Fruit fly (Drosophila melanogaster) whole organism, embryonic: ENCODE data around the gene CG32700.

ENCODE experiments used
- Antp ChIP-seq: fragments of 200-800 bp; sonication (Bioruptor generic); optimal IDR thresholded peaks from 3 replicates; lab custom pipeline; 2016; ENCODE audit warnings: missing biosample characterization, missing genetic modification characterization
- Bdp1 ChIP-seq: fragments of 200-800 bp; sonication (Bioruptor generic); optimal IDR thresholded peaks from 3 replicates; lab custom pipeline; 2016; ENCODE audit warnings: missing biosample characterization, missing genetic modification characterization
- Bgb ChIP-seq: fragments of 200-800 bp; sonication (Bioruptor generic); IDR thresholded peaks from 2 replicates; pipeline ENCODE4 v1.3.6; 2022; ENCODE audit warnings: missing biosample characterization, missing genetic modification characterization; ENCODE audit not compliant: partially characterized antibody
- CG10274 ChIP-seq: fragments of 200-800 bp; sonication (Bioruptor generic); optimal IDR thresholded peaks from 3 replicates; lab custom pipeline; 2017; ENCODE audit warnings: missing biosample characterization, mild to moderate bottlenecking, missing genetic modification characterization
- CG10959 ChIP-seq: fragments of 200-800 bp; sonication (Bioruptor generic); IDR thresholded peaks from 2 replicates; pipeline ENCODE4 v1.3.6; 2022; ENCODE audit warnings: missing biosample characterization, missing genetic modification characterization
- CG12071 ChIP-seq: fragments of 200-800 bp; sonication (Bioruptor generic); optimal IDR thresholded peaks from 3 replicates; lab custom pipeline; 2018; ENCODE audit warnings: missing biosample characterization, mild to moderate bottlenecking, missing genetic modification characterization
- CG12391 ChIP-seq: fragments of 200-800 bp; sonication (Bioruptor generic); optimal IDR thresholded peaks from 3 replicates; lab custom pipeline; 2018; ENCODE audit warnings: missing biosample characterization, mild to moderate bottlenecking, missing genetic modification characterization, moderate library complexity
- CG12659 ChIP-seq: fragments of 200-800 bp; sonication (Bioruptor generic); optimal IDR thresholded peaks from 3 replicates; lab custom pipeline; 2017; ENCODE audit warnings: mild to moderate bottlenecking, missing biosample characterization, missing genetic modification reagents, missing genetic modification characterization
- CG13123 ChIP-seq: fragments of 200-800 bp; sonication (Bioruptor generic); optimal IDR thresholded peaks from 2 replicates; lab custom pipeline; 2016; ENCODE audit warnings: missing biosample characterization, missing genetic modification characterization
- CG14965 ChIP-seq: fragments of 200-800 bp; sonication (Bioruptor generic); optimal IDR thresholded peaks from 2 replicates; lab custom pipeline; 2016; ENCODE audit warnings: missing biosample characterization, missing genetic modification characterization, borderline replicate concordance
- CG15011 ChIP-seq: fragments of 200-800 bp; sonication (Bioruptor generic); optimal IDR thresholded peaks from 3 replicates; lab custom pipeline; 2018; ENCODE audit warnings: missing biosample characterization, mild to moderate bottlenecking, missing genetic modification characterization
- CG15514 ChIP-seq: fragments of 200-800 bp; sonication (Bioruptor generic); optimal IDR thresholded peaks from 3 replicates; lab custom pipeline; 2017; ENCODE audit warnings: missing biosample characterization, missing genetic modification characterization, mild to moderate bottlenecking, moderate library complexity, missing genetic modification reagents
- CG18599 ChIP-seq: fragments of 200-800 bp; sonication (Bioruptor generic); optimal IDR thresholded peaks from 3 replicates; lab custom pipeline; 2017; ENCODE audit warnings: missing biosample characterization, missing genetic modification characterization, mild to moderate bottlenecking, moderate library complexity, missing genetic modification reagents
- CG18764 ChIP-seq: fragments of 200-800 bp; sonication (Bioruptor generic); optimal IDR thresholded peaks from 3 replicates; lab custom pipeline; 2016; ENCODE audit warnings: missing biosample characterization, missing genetic modification characterization
- CG2875 ChIP-seq: fragments of 200-800 bp; sonication (Bioruptor generic); optimal IDR thresholded peaks from 2 replicates; lab custom pipeline; 2017; ENCODE audit warnings: missing biosample characterization, mild to moderate bottlenecking, missing genetic modification characterization, missing genetic modification reagents
- CG31365 ChIP-seq: fragments of 200-800 bp; sonication (Bioruptor generic); optimal IDR thresholded peaks from 2 replicates; lab custom pipeline; 2018; ENCODE audit warnings: missing biosample characterization, mild to moderate bottlenecking, missing genetic modification characterization
- CG3995 ChIP-seq: fragments of 200-800 bp; sonication (Bioruptor generic); optimal IDR thresholded peaks from 3 replicates; lab custom pipeline; 2016; ENCODE audit warnings: missing biosample characterization, missing genetic modification characterization
- CG6175 ChIP-seq: fragments of 200-800 bp; sonication (Bioruptor generic); IDR thresholded peaks from 3 replicates; pipeline ENCODE4 v1.3.6; 2022; ENCODE audit warnings: missing biosample characterization, missing genetic modification characterization
- CG6765 ChIP-seq: fragments of 200-800 bp; sonication (Bioruptor generic); optimal IDR thresholded peaks from 3 replicates; lab custom pipeline; 2017; ENCODE audit warnings: missing biosample characterization, mild to moderate bottlenecking, missing genetic modification characterization
- CG9797 ChIP-seq: fragments of 200-800 bp; sonication (Bioruptor generic); optimal IDR thresholded peaks from 3 replicates; lab custom pipeline; 2018; ENCODE audit warnings: missing biosample characterization, mild to moderate bottlenecking, missing genetic modification characterization
- CoRest ChIP-seq: fragments of 200-800 bp; sonication (Bioruptor generic); optimal IDR thresholded peaks from 3 replicates; lab custom pipeline; 2018; ENCODE audit warnings: missing biosample characterization, mild to moderate bottlenecking, missing genetic modification characterization, moderate library complexity
- CrebB ChIP-seq: fragments of 200-800 bp; sonication (Bioruptor generic); optimal IDR thresholded peaks from 3 replicates; lab custom pipeline; 2018; ENCODE audit warnings: missing biosample characterization, mild to moderate bottlenecking, missing genetic modification characterization
- Dad ChIP-seq: fragments of 200-800 bp; sonication (Bioruptor generic); optimal IDR thresholded peaks from 3 replicates; lab custom pipeline; 2016; ENCODE audit warnings: missing biosample characterization, missing genetic modification characterization
- Dek ChIP-seq: fragments of 200-800 bp; sonication (Bioruptor generic); optimal IDR thresholded peaks from 3 replicates; lab custom pipeline; 2019; ENCODE audit warnings: missing biosample characterization, mild to moderate bottlenecking, missing genetic modification characterization, moderate library complexity
- Elba2 ChIP-seq: fragments of 200-800 bp; sonication (Bioruptor generic); optimal IDR thresholded peaks from 3 replicates; lab custom pipeline; 2016; ENCODE audit warnings: missing biosample characterization, missing genetic modification characterization
- Gsc ChIP-seq: fragments of 200-800 bp; sonication (Bioruptor generic); IDR thresholded peaks from 2 replicates; pipeline ENCODE4 v1.3.6; 2022; ENCODE audit warnings: missing biosample characterization, missing genetic modification characterization
- MESR4 ChIP-seq: fragments of 200-800 bp; sonication (Bioruptor generic); optimal IDR thresholded peaks from 2 replicates; lab custom pipeline; 2018; ENCODE audit warnings: missing biosample characterization, mild to moderate bottlenecking, missing genetic modification characterization, moderate library complexity
- Max ChIP-seq: fragments of 200-800 bp; sonication (Bioruptor generic); optimal IDR thresholded peaks from 2 replicates; lab custom pipeline; 2016; ENCODE audit warnings: missing biosample characterization, mild to moderate bottlenecking, missing genetic modification characterization
- Med ChIP-seq: fragments of 200-800 bp; sonication (Bioruptor generic); peaks from one replicate; lab custom pipeline; 2016; ENCODE audit warnings: missing biosample characterization, missing genetic modification characterization, mild to moderate bottlenecking, inconsistent platforms, moderate library complexity
- Myb ChIP-seq: fragments of 200-800 bp; sonication (Bioruptor generic); optimal IDR thresholded peaks from 2 replicates; lab custom pipeline; 2016; ENCODE audit warnings: missing biosample characterization, missing genetic modification characterization
- Sin3A ChIP-seq: fragments of >200 bp; optimal IDR thresholded peaks from 2 replicates; lab custom pipeline; 2018
- Taf1 ChIP-seq: fragments of 200-800 bp; sonication (Bioruptor generic); IDR thresholded peaks from 2 replicates; pipeline ENCODE4 v1.3.6; 2022; ENCODE audit warnings: missing biosample characterization, missing genetic modification characterization
- Tbp ChIP-seq: fragments of >200 bp; optimal IDR thresholded peaks from 2 replicates; lab custom pipeline; 2018; ENCODE audit warnings: missing biosample characterization, missing genetic modification characterization
- Usf ChIP-seq: fragments of 200-800 bp; sonication (Bioruptor generic); optimal IDR thresholded peaks from 2 replicates; lab custom pipeline; 2017; ENCODE audit warnings: missing genotype, missing biosample characterization, missing genetic modification characterization
- Xbp1 ChIP-seq: fragments of 200-800 bp; sonication (Bioruptor generic); optimal IDR thresholded peaks from 3 replicates; lab custom pipeline; 2016; ENCODE audit warnings: missing biosample characterization, mild to moderate bottlenecking, missing genetic modification characterization
- abd-A ChIP-seq: fragments of 200-800 bp; sonication (Bioruptor generic); optimal IDR thresholded peaks from 3 replicates; lab custom pipeline; 2019; ENCODE audit warnings: missing biosample characterization, mild to moderate bottlenecking, missing genetic modification characterization, moderate library complexity
- az2 ChIP-seq: fragments of 200-800 bp; sonication (Bioruptor generic); optimal IDR thresholded peaks from 3 replicates; lab custom pipeline; 2016; ENCODE audit warnings: missing biosample characterization, missing genetic modification characterization
- chm ChIP-seq: fragments of 200-800 bp; sonication (Bioruptor generic); IDR thresholded peaks from 2 replicates; pipeline ENCODE4 v1.3.6; 2022; ENCODE audit warnings: missing biosample characterization, missing genetic modification characterization
- cwo ChIP-seq: fragments of 200-800 bp; sonication (Bioruptor generic); optimal IDR thresholded peaks from 3 replicates; lab custom pipeline; 2017; ENCODE audit warnings: missing biosample characterization, missing genetic modification characterization, mild to moderate bottlenecking, moderate library complexity, missing genetic modification reagents
- dysf ChIP-seq: fragments of 200-800 bp; sonication (Bioruptor generic); IDR thresholded peaks from 3 replicates; pipeline ENCODE4 v1.3.6; 2022; ENCODE audit warnings: missing biosample characterization, missing genetic modification characterization
- fd96Cb ChIP-seq: fragments of 200-800 bp; sonication (Bioruptor generic); optimal IDR thresholded peaks from 2 replicates; lab custom pipeline; 2018; ENCODE audit warnings: missing biosample characterization, mild to moderate bottlenecking, missing genetic modification characterization, moderate library complexity
- gem ChIP-seq: fragments of 200-800 bp; sonication (Bioruptor generic); optimal IDR thresholded peaks from 2 replicates; lab custom pipeline; 2019; ENCODE audit warnings: missing biosample characterization, mild to moderate bottlenecking, missing genetic modification characterization, moderate library complexity
- hbn ChIP-seq: fragments of 200-800 bp; sonication (Bioruptor generic); IDR thresholded peaks from 2 replicates; pipeline ENCODE4 v1.3.6; 2022; ENCODE audit warnings: missing biosample characterization, missing genetic modification characterization; ENCODE audit not compliant: partially characterized antibody
- kni ChIP-seq: fragments of 200-800 bp; sonication (Bioruptor generic); optimal IDR thresholded peaks from 3 replicates; lab custom pipeline; 2017; ENCODE audit warnings: mild to moderate bottlenecking, missing biosample characterization, missing genetic modification reagents, missing genetic modification characterization
- maf-S ChIP-seq: fragments of 200-800 bp; sonication (Bioruptor generic); optimal IDR thresholded peaks from 2 replicates; lab custom pipeline; 2016; ENCODE audit warnings: missing biosample characterization, missing genetic modification characterization
- nau ChIP-seq: fragments of 200-800 bp; sonication (Bioruptor generic); optimal IDR thresholded peaks from 3 replicates; lab custom pipeline; 2017; ENCODE audit warnings: missing biosample characterization, mild to moderate bottlenecking, missing genetic modification characterization, missing genetic modification reagents
- pan ChIP-seq, 4 experiments: fragments of >200 bp in 3 of 4; fragments of 200-800 bp in 1 of 4; sonication (Bioruptor generic) in 1 of 4; optimal IDR thresholded peaks in 3 of 4; IDR thresholded peaks in 1 of 4; 2 replicates each; pipeline versions ENCODE4 v1.3.6 to Lab custom; 2017 to 2022; ENCODE audit warnings: missing biosample characterization in 2 of 4, missing genetic modification characterization in 2 of 4, mixed read lengths in 1 of 4
- peb ChIP-seq: fragments of 200-800 bp; sonication (Bioruptor generic); IDR thresholded peaks from 2 replicates; pipeline ENCODE4 v1.3.6; 2022; ENCODE audit warnings: missing biosample characterization, missing genetic modification characterization
- sd ChIP-seq: fragments of 200-800 bp; sonication (Bioruptor generic); optimal IDR thresholded peaks from 3 replicates; lab custom pipeline; 2018; ENCODE audit warnings: missing biosample characterization, mild to moderate bottlenecking, missing genetic modification characterization, moderate library complexity
- so ChIP-seq: fragments of 200-800 bp; sonication (Bioruptor generic); IDR thresholded peaks from 3 replicates; pipeline ENCODE4 v1.3.6; 2022; ENCODE audit warnings: missing biosample characterization, missing genetic modification characterization
- z ChIP-seq: fragments of 200-800 bp; sonication (Bioruptor generic); IDR thresholded peaks from 3 replicates; pipeline ENCODE4 v1.3.6; 2022; ENCODE audit warnings: missing biosample characterization, missing genetic modification characterization

Gene CG32700

dm6 chrX:9581869-9582268 lies 31.2 kb upstream of the CG32700 start (continued):
- TF ChIP-seq CG15514 (GFP tag; lab: Kevin White, UChicago) (peak; percentile 32), Med (peak; percentile 71), Bdp1 (GFP tag; lab: Kevin White, UChicago) (no peak), fd96Cb (tag; lab: Kevin White, UChicago) (no peak), Usf (GFP tag; lab: Kevin White, UChicago) (no peak), Xbp1 (no peak), CG12659 (no peak), nau (peak; percentile 28), cwo (GFP tag; lab: Kevin White, UChicago) (peak; percentile 18), MESR4 (GFP tag; lab: Kevin White, UChicago) (no peak), CG14965 (no peak), pan (optimal IDR thresholded peaks at IDR 0.05; lab: Kevin White, UChicago) (no peak), pan (GFP tag; optimal IDR thresholded peaks at IDR 0.05 in 1 of 2, IDR thresholded peaks at IDR 0.05 in 1 of 2) (no peak), az2 (GFP tag; lab: Kevin White, UChicago) (no peak), CG2875 (GFP tag; lab: Kevin White, UChicago) (no peak), Max (GFP tag; lab: Kevin White, UChicago) (no peak), CG12391 (tag; lab: Kevin White, UChicago) (no peak), Tbp (no peak), gem (tag; lab: Kevin White, UChicago) (no peak), CG10959 (GFP tag; lab: Robert Waterston, UW) (no peak), abd-A (peak; percentile 96), CrebB (tag; lab: Kevin White, UChicago) (peak; percentile 19), CG6765 (GFP tag; lab: Kevin White, UChicago) (peak; percentile 14), sd (peak; percentile 52), Dek (no peak), z (GFP tag; lab: Robert Waterston, UW) (no peak), CG9797 (GFP tag; lab: Kevin White, UChicago) (no peak), maf-S (GFP tag; lab: Kevin White, UChicago) (no peak), CG18599 (GFP tag; lab: Kevin White, UChicago) (no peak), CG12071 (GFP tag; lab: Kevin White, UChicago) (no peak), dysf (GFP tag; lab: Robert Waterston, UW) (no peak), hbn (no peak), Gsc (GFP tag; lab: Robert Waterston, UW) (no peak), Sin3A (lab: Kevin White, UChicago) (no peak), peb (no peak), kni (GFP tag; lab: Kevin White, UChicago) (peak; percentile 58), Elba2 (GFP tag; lab: Kevin White, UChicago) (no peak), CG10274 (GFP tag; lab: Kevin White, UChicago) (no peak), CoRest (tag; lab: Kevin White, UChicago) (no peak), CG3995 (GFP tag; lab: Kevin White, UChicago) (no peak), Myb (GFP tag; lab: Kevin White, UChicago) (no peak), CG15011 (GFP tag; lab: Kevin White, UChicago) (no peak), CG31365 (no peak), CG6175 (GFP tag; lab: Robert Waterston, UW) (no peak), Taf1 (GFP tag; lab: Robert Waterston, UW) (no peak), Dad (GFP tag; lab: Kevin White, UChicago) (no peak), chm (GFP tag; lab: Robert Waterston, UW) (no peak), Bgb (GFP tag; lab: Robert Waterston, UW) (peak; percentile 30; the same call in 1 of the 2 replicates), so (no peak), CG18764 (no peak), CG13123 (no peak), Antp (no peak)
